Worm (Caenorhabditis elegans): ENCODE results near the gene pqn-13.

DNA sequence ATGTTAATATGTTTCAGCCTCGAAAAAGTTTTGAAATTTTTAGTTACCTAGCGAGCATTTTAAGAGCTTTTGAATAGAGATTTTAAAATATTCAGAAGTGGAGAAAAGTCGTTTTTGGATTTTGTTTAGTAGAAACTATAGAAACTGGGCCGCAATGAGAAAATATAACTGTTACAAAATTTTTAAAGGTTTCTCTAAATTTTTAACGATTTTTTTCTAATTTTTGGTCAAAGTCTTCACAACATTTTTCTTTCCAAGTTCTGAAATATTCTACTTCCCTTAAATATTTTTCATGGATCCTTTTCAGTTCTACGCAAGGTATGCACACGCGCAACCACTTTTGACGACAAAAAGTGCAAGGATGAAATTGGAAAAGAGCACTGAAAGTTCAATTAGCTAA lies 29.6 kb upstream of the pqn-13 start, which contains the start of gene peli-1:
- no peak for TF ChIP-seq tbx-37 (GFP tag; conservative IDR thresholded peaks at IDR 0.05)
- TF ChIP-seq ama-1 (optimal IDR thresholded peaks at IDR 0.05) = no peak
- no peak for TF ChIP-seq aly-1 (tag; optimal IDR thresholded peaks at IDR 0.05)
- no peak for TF ChIP-seq sea-1 (GFP tag; conservative IDR thresholded peaks at IDR 0.05)
- no peak for TF ChIP-seq ceh-36 (tag; optimal IDR thresholded peaks at IDR 0.05)
- no peak for TF ChIP-seq ceh-13 (GFP tag; optimal IDR thresholded peaks at IDR 0.05)

All from whole organism, early embryonic.